Fruit fly (Drosophila melanogaster) whole organism, adult: ENCODE measurements around the gene CG33645.

Experiments used
- Crg-1 ChIP-seq: fragments of 200-800 bp; sonication (Bioruptor generic); optimal IDR thresholded peaks from 2 replicates; lab custom pipeline; 2016; ENCODE audit warnings: missing biosample characterization, missing genetic modification characterization
- Hr96 ChIP-seq: fragments of 200-800 bp; sonication (Bioruptor generic); optimal IDR thresholded peaks from 2 replicates; lab custom pipeline; 2016; ENCODE audit warnings: missing biosample characterization, missing genetic modification characterization
- bab1 ChIP-seq: fragments of 200-800 bp; sonication (Bioruptor generic); optimal IDR thresholded peaks from 3 replicates; lab custom pipeline; 2019; ENCODE audit warnings: missing biosample characterization, mild to moderate bottlenecking, missing genetic modification characterization, moderate library complexity
- cnc ChIP-seq, 2 experiments: fragments of >200 bp; optimal IDR thresholded peaks; 2 replicates each; lab custom pipeline; 2017
- pad ChIP-seq: fragments of 200-800 bp; sonication (Bioruptor generic); optimal IDR thresholded peaks from 3 replicates; lab custom pipeline; 2017; ENCODE audit warnings: missing biosample characterization, missing genetic modification characterization, mild to moderate bottlenecking, moderate library complexity, missing genetic modification reagents
- toe ChIP-seq: fragments of 200-800 bp; sonication (Bioruptor generic); optimal IDR thresholded peaks from 2 replicates; lab custom pipeline; 2016; ENCODE audit warnings: missing biosample characterization, missing genetic modification characterization

- TF ChIP-seq cnc (optimal IDR thresholded peaks at IDR 0.05; lab: Kevin White, UChicago) = no peak
- peak; percentile 72 for TF ChIP-seq bab1 (GFP tag; lab: Kevin White, UChicago)
- TF ChIP-seq pad = peak; percentile 62
- TF ChIP-seq Crg-1 (GFP tag; lab: Kevin White, UChicago) = peak; percentile 86
- peak; percentile 18 for TF ChIP-seq toe (GFP tag; lab: Kevin White, UChicago)
- peak; percentile 54 for TF ChIP-seq Hr96 (GFP tag; lab: Kevin White, UChicago)
Measured at dm6 chr2L:13514262-13514937, 18.2 kb upstream of the CG33645 start.
